Fruit fly (Drosophila melanogaster) whole organism, embryonic: ENCODE results near the gene alpha-Est1.

ENCODE experiments used
- Ada2b ChIP-seq: fragments of 200-800 bp; sonication (Bioruptor generic); IDR thresholded peaks from 2 replicates; pipeline ENCODE4 v1.3.6; 2022; ENCODE audit warnings: missing biosample characterization, missing genetic modification characterization
- Aef1 ChIP-seq: fragments of 200-800 bp; sonication (Bioruptor generic); IDR thresholded peaks from 3 replicates; pipeline ENCODE4 v1.3.6; 2022; ENCODE audit warnings: missing biosample characterization, missing genetic modification characterization
- Atf6 ChIP-seq: fragments of 200-800 bp; sonication (Bioruptor generic); IDR thresholded peaks from 2 replicates; pipeline ENCODE4 v1.3.6; 2022; ENCODE audit warnings: missing biosample characterization, missing genetic modification characterization
- CG10267 ChIP-seq: fragments of 200-800 bp; sonication (Bioruptor generic); optimal IDR thresholded peaks from 2 replicates; lab custom pipeline; 2018; ENCODE audit warnings: missing biosample characterization, mild to moderate bottlenecking, missing genetic modification characterization, moderate library complexity
- CG10565 ChIP-seq: fragments of 200-800 bp; sonication (Bioruptor generic); optimal IDR thresholded peaks from 3 replicates; lab custom pipeline; 2016; ENCODE audit warnings: missing biosample characterization, mild to moderate bottlenecking, missing genetic modification characterization
- CG11398 ChIP-seq: fragments of 200-800 bp; sonication (Bioruptor generic); optimal IDR thresholded peaks from 2 replicates; lab custom pipeline; 2016; ENCODE audit warnings: missing biosample characterization, missing genetic modification characterization
- CG12219 ChIP-seq: fragments of 200-800 bp; sonication (Bioruptor generic); optimal IDR thresholded peaks from 3 replicates; lab custom pipeline; 2018; ENCODE audit warnings: missing biosample characterization, mild to moderate bottlenecking, missing genetic modification characterization
- CG13424 ChIP-seq: fragments of 200-800 bp; sonication (Bioruptor generic); optimal IDR thresholded peaks from 2 replicates; lab custom pipeline; 2019; ENCODE audit warnings: missing biosample characterization, mild to moderate bottlenecking, missing genetic modification characterization, moderate library complexity
- CG14014 ChIP-seq: fragments of 200-800 bp; sonication (Bioruptor generic); IDR thresholded peaks from 2 replicates; pipeline ENCODE4 v1.3.6; 2022; ENCODE audit warnings: missing biosample characterization, missing genetic modification characterization
- CG1602 ChIP-seq: fragments of 200-800 bp; sonication (Bioruptor generic); optimal IDR thresholded peaks from 3 replicates; lab custom pipeline; 2016; ENCODE audit warnings: missing biosample characterization, missing genetic modification characterization
- CG16779 ChIP-seq: fragments of 200-800 bp; sonication (Bioruptor generic); IDR thresholded peaks from 2 replicates; pipeline ENCODE4 v1.3.6; 2022; ENCODE audit warnings: missing biosample characterization, missing genetic modification characterization
- CG2120 ChIP-seq: fragments of 200-800 bp; sonication (Bioruptor generic); optimal IDR thresholded peaks from 3 replicates; lab custom pipeline; 2016; ENCODE audit warnings: missing biosample characterization, missing genetic modification characterization
- CG5245 ChIP-seq: fragments of 200-800 bp; sonication (Bioruptor generic); optimal IDR thresholded peaks from 3 replicates; lab custom pipeline; 2016; ENCODE audit warnings: missing biosample characterization, missing genetic modification characterization
- CG6813 ChIP-seq: fragments of 200-800 bp; sonication (Bioruptor generic); optimal IDR thresholded peaks from 2 replicates; lab custom pipeline; 2017; ENCODE audit warnings: missing biosample characterization, missing genetic modification characterization, mild to moderate bottlenecking, moderate library complexity, missing genetic modification reagents
- CG7271 ChIP-seq: fragments of 200-800 bp; sonication (Bioruptor generic); optimal IDR thresholded peaks from 2 replicates; lab custom pipeline; 2018; ENCODE audit warnings: missing biosample characterization, mild to moderate bottlenecking, missing genetic modification characterization, moderate library complexity
- CG7963 ChIP-seq: fragments of 200-800 bp; sonication (Bioruptor generic); IDR thresholded peaks from 3 replicates; pipeline ENCODE4 v1.3.6; 2022; ENCODE audit warnings: missing biosample characterization, missing genetic modification characterization; ENCODE audit not compliant: partially characterized antibody
- CG8281 ChIP-seq: fragments of 200-800 bp; sonication (Bioruptor generic); optimal IDR thresholded peaks from 2 replicates; lab custom pipeline; 2018; ENCODE audit warnings: missing biosample characterization, mild to moderate bottlenecking, missing genetic modification characterization, moderate library complexity
- CG9215 ChIP-seq: fragments of 200-800 bp; sonication (Bioruptor generic); IDR thresholded peaks from 2 replicates; pipeline ENCODE4 v1.3.6; 2022; ENCODE audit warnings: missing biosample characterization, missing genetic modification characterization
- Dp ChIP-seq: fragments of 200-800 bp; sonication (Bioruptor generic); optimal IDR thresholded peaks from 2 replicates; lab custom pipeline; 2018; ENCODE audit warnings: missing biosample characterization, mild to moderate bottlenecking, missing genetic modification characterization, moderate library complexity
- E2f1 ChIP-seq: fragments of 200-800 bp; sonication (Bioruptor generic); IDR thresholded peaks from 2 replicates; pipeline ENCODE4 v1.3.6; 2022; ENCODE audit warnings: missing biosample characterization, missing genetic modification characterization
- HLH3B ChIP-seq: fragments of 200-800 bp; sonication (Bioruptor generic); IDR thresholded peaks from 2 replicates; pipeline ENCODE4 v1.3.6; 2022; ENCODE audit warnings: missing biosample characterization, missing genetic modification characterization
- Hand ChIP-seq: fragments of 200-800 bp; sonication (Bioruptor generic); optimal IDR thresholded peaks from 2 replicates; lab custom pipeline; 2017; ENCODE audit warnings: mild to moderate bottlenecking, missing biosample characterization, missing genetic modification reagents, missing genetic modification characterization
- Jarid2 ChIP-seq: fragments of 200-800 bp; sonication (Bioruptor generic); optimal IDR thresholded peaks from 3 replicates; lab custom pipeline; 2017; ENCODE audit warnings: mild to moderate bottlenecking, missing biosample characterization, missing genetic modification reagents, missing genetic modification characterization
- Mad ChIP-seq: fragments of 200-800 bp; sonication (Bioruptor generic); optimal IDR thresholded peaks from 2 replicates; lab custom pipeline; 2016; ENCODE audit warnings: missing biosample characterization, missing genetic modification characterization
- Max ChIP-seq: fragments of 200-800 bp; sonication (Bioruptor generic); optimal IDR thresholded peaks from 2 replicates; lab custom pipeline; 2016; ENCODE audit warnings: missing biosample characterization, mild to moderate bottlenecking, missing genetic modification characterization
- Poxn ChIP-seq: fragments of 200-800 bp; sonication (Bioruptor generic); IDR thresholded peaks from 2 replicates; pipeline ENCODE4 v1.3.6; 2022; ENCODE audit warnings: missing biosample characterization, missing genetic modification characterization
- Side ChIP-seq: fragments of 200-800 bp; sonication (Bioruptor generic); optimal IDR thresholded peaks from 2 replicates; lab custom pipeline; 2016; ENCODE audit warnings: missing biosample characterization, missing genetic modification characterization
- Xbp1 ChIP-seq: fragments of 200-800 bp; sonication (Bioruptor generic); optimal IDR thresholded peaks from 3 replicates; lab custom pipeline; 2016; ENCODE audit warnings: missing biosample characterization, mild to moderate bottlenecking, missing genetic modification characterization
- ap ChIP-seq: fragments of 200-800 bp; sonication (Bioruptor generic); IDR thresholded peaks from 2 replicates; pipeline ENCODE4 v1.3.6; 2022; ENCODE audit warnings: missing biosample characterization, missing genetic modification characterization
- bowl ChIP-seq: fragments of 200-800 bp; sonication (Bioruptor generic); IDR thresholded peaks from 2 replicates; pipeline ENCODE4 v1.3.6; 2022; ENCODE audit warnings: missing biosample characterization, missing genetic modification characterization
- br ChIP-seq: fragments of >200 bp; optimal IDR thresholded peaks from 2 replicates; lab custom pipeline; 2017
- cato ChIP-seq: fragments of 200-800 bp; sonication (Bioruptor generic); optimal IDR thresholded peaks from 2 replicates; lab custom pipeline; 2016; ENCODE audit warnings: missing biosample characterization, missing genetic modification characterization, borderline replicate concordance
- chif ChIP-seq, 2 experiments: fragments of 200-800 bp; sonication (Bioruptor generic); optimal IDR thresholded peaks; 3 replicates each; lab custom pipeline; 2016; ENCODE audit warnings: missing biosample characterization in 2 of 2, missing genetic modification characterization in 2 of 2
- corto ChIP-seq: fragments of 200-800 bp; sonication (Bioruptor generic); optimal IDR thresholded peaks from 2 replicates; lab custom pipeline; 2016; ENCODE audit warnings: missing biosample characterization, mild to moderate bottlenecking, missing genetic modification characterization, moderate library complexity
- crp ChIP-seq, 2 experiments: fragments of 200-800 bp; sonication (Bioruptor generic); optimal IDR thresholded peaks; 2 replicates in 1 of 2; 3 replicates in 1 of 2; lab custom pipeline; 2017; ENCODE audit warnings: missing biosample characterization in 2 of 2, missing genetic modification characterization in 2 of 2, mild to moderate bottlenecking in 1 of 2, moderate library complexity in 1 of 2
- danr ChIP-seq: fragments of 200-800 bp; sonication (Bioruptor generic); IDR thresholded peaks from 2 replicates; pipeline ENCODE4 v1.3.6; 2022; ENCODE audit warnings: missing biosample characterization, missing genetic modification characterization
- exex ChIP-seq: fragments of 200-800 bp; sonication (Bioruptor generic); optimal IDR thresholded peaks from 4 replicates; lab custom pipeline; 2018; ENCODE audit warnings: missing biosample characterization, mild to moderate bottlenecking, missing genetic modification characterization, moderate library complexity
- gce ChIP-seq: fragments of 200-800 bp; sonication (Bioruptor generic); IDR thresholded peaks from 3 replicates; pipeline ENCODE4 v1.3.6; 2022; ENCODE audit warnings: missing biosample characterization, missing genetic modification characterization
- gro ChIP-seq: fragments of 200-800 bp; sonication (Bioruptor generic); optimal IDR thresholded peaks from 2 replicates; lab custom pipeline; 2016; ENCODE audit warnings: missing biosample characterization, missing genetic modification characterization
- ham ChIP-seq: fragments of 200-800 bp; sonication (Bioruptor generic); IDR thresholded peaks from 2 replicates; pipeline ENCODE4 v1.3.6; 2022; ENCODE audit warnings: missing biosample characterization, missing genetic modification characterization
- klu ChIP-seq: fragments of 200-800 bp; sonication (Bioruptor generic); IDR thresholded peaks from 2 replicates; pipeline ENCODE4 v1.3.6; 2022; ENCODE audit warnings: missing biosample characterization, missing genetic modification characterization
- mirr ChIP-seq: fragments of 200-800 bp; sonication (Bioruptor generic); optimal IDR thresholded peaks from 3 replicates; lab custom pipeline; 2018; ENCODE audit warnings: missing biosample characterization, mild to moderate bottlenecking, missing genetic modification characterization
- psq ChIP-seq: fragments of 200-800 bp; sonication (Bioruptor generic); optimal IDR thresholded peaks from 2 replicates; lab custom pipeline; 2017; ENCODE audit warnings: missing biosample characterization, missing genetic modification characterization
- sim ChIP-seq: fragments of 200-800 bp; sonication (Bioruptor generic); IDR thresholded peaks from 2 replicates; pipeline ENCODE4 v1.3.6; 2022; ENCODE audit warnings: missing biosample characterization, missing genetic modification characterization
- slbo ChIP-seq: fragments of 200-800 bp; sonication (Bioruptor generic); IDR thresholded peaks from 2 replicates; pipeline ENCODE4 v1.3.6; 2022; ENCODE audit warnings: missing biosample characterization, missing genetic modification characterization
- sna ChIP-seq: fragments of 200-800 bp; sonication (Bioruptor generic); IDR thresholded peaks from 2 replicates; pipeline ENCODE4 v1.3.6; 2022; ENCODE audit warnings: missing biosample characterization, missing genetic modification characterization; ENCODE audit not compliant: partially characterized antibody
- twi ChIP-seq: fragments of 200-800 bp; optimal IDR thresholded peaks from 2 replicates; lab custom pipeline; 2019; ENCODE audit warnings: missing biosample characterization, mild to moderate bottlenecking, missing genetic modification characterization, moderate library complexity
- tx ChIP-seq: fragments of 200-800 bp; sonication (Bioruptor generic); optimal IDR thresholded peaks from 2 replicates; lab custom pipeline; 2016; ENCODE audit warnings: missing biosample characterization, missing genetic modification characterization
- vnd ChIP-seq: fragments of 200-800 bp; sonication (Bioruptor generic); IDR thresholded peaks from 3 replicates; pipeline ENCODE4 v1.3.6; 2022; ENCODE audit warnings: missing biosample characterization, missing genetic modification characterization; ENCODE audit not compliant: partially characterized antibody
- zen ChIP-seq: fragments of 200-800 bp; sonication (Bioruptor generic); optimal IDR thresholded peaks from 3 replicates; lab custom pipeline; 2018; ENCODE audit warnings: missing biosample characterization, mild to moderate bottlenecking, missing genetic modification characterization, moderate library complexity

Gene alpha-Est1

DNA sequence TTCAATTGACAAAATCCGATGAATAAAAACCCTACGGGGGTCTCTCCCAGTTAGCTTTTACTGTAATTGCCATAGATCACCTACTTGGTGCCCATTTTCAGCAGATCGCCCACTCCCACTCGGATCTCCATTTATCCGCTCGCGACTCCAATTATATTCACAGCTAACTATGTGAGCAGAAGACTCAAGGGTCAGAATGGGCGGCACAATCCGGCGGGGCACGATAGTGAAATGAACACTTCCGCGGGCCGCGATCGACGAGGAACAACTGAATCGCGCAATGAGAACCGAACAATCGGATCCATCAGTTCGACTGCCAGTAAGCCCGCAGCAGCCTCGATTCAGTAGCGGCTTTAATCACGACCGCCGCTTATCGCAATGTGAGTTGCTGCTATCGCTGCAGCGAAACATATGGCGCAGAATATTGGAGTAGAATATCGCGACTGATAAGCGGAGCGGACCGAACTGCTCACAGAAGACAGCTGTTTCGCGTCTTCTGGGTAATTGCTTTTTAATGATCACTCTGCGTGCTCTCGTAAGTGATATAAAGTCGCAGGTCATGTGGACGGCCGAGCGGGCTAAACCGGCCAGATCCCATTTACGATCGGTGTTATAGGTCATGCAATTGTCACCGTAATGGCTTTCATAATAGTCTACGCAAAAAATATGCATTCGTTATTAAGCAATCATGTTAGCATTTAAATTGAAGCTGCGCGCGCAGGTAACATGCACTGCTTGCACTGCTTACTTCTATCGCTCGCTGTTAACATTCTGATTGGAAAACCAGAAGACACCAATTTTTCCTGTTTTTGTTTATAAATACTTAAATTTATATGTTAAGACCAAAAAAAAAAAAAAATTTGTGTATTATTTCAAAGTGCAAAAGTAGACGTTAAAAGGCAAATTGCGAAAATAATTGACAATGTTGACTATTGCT lies at the start of gene alpha-Est1:
Gene alpha-Est1, minus strand, starts transcription at position 317 of the 937 bp plus-strand sequence.
- TF ChIP-seq sim (GFP tag; lab: Robert Waterston, UW) (no peak), exex (tag; lab: Kevin White, UChicago) (peak; percentile 51), CG5245 (GFP tag; lab: Kevin White, UChicago) (no peak), Hand (GFP tag; lab: Kevin White, UChicago) (no peak), HLH3B (GFP tag; lab: Robert Waterston, UW) (no peak), vnd (GFP tag; lab: Robert Waterston, UW) (no peak), twi (tag; lab: Kevin White, UChicago) (no peak), corto (GFP tag; lab: Kevin White, UChicago) (no peak), psq (GFP tag; lab: Kevin White, UChicago) (no peak), E2f1 (GFP tag; lab: Robert Waterston, UW) (no peak), slbo (GFP tag; lab: Robert Waterston, UW) (0 out of 2 replicates have a peak, but pooled peaks have one; percentile 10), ham (GFP tag; lab: Robert Waterston, UW) (no peak), crp (GFP tag; optimal IDR thresholded peaks at IDR 0.05; lab: Kevin White, UChicago) (peak in 1 of 2 experiments; percentile 24), mirr (GFP tag; lab: Kevin White, UChicago) (peak; percentile 70), Jarid2 (peak; percentile 50), Aef1 (GFP tag; lab: Robert Waterston, UW) (no peak), CG14014 (GFP tag; lab: Robert Waterston, UW) (no peak), CG7271 (tag; lab: Kevin White, UChicago) (no peak), tx (no peak), CG16779 (GFP tag; lab: Robert Waterston, UW) (no peak), Max (GFP tag; lab: Kevin White, UChicago) (no peak), bowl (no peak), Ada2b (GFP tag; lab: Robert Waterston, UW) (no peak), CG8281 (tag; lab: Kevin White, UChicago) (no peak), Mad (GFP tag; lab: Kevin White, UChicago) (no peak), zen (tag; lab: Kevin White, UChicago) (peak; percentile 94), CG12219 (GFP tag; lab: Kevin White, UChicago) (no peak), danr (GFP tag; lab: Robert Waterston, UW) (no peak), Dp (peak; percentile 45), klu (no peak), CG10565 (GFP tag; lab: Kevin White, UChicago) (no peak), br (lab: Kevin White, UChicago) (no peak), CG6813 (GFP tag; lab: Kevin White, UChicago) (no peak), chif (GFP tag; optimal IDR thresholded peaks at IDR 0.05; lab: Kevin White, UChicago) (no peak), Xbp1 (no peak), Side (GFP tag; lab: Kevin White, UChicago) (no peak), CG7963 (no peak), gce (GFP tag; lab: Robert Waterston, UW) (no peak), CG9215 (GFP tag; lab: Robert Waterston, UW) (no peak), sna (GFP tag; lab: Robert Waterston, UW) (no peak), ap (GFP tag; lab: Robert Waterston, UW) (no peak), CG13424 (no peak), CG11398 (GFP tag; lab: Kevin White, UChicago) (no peak), Atf6 (GFP tag; lab: Robert Waterston, UW) (0 out of 2 replicates have a peak, but pooled peaks have one; percentile 25), gro (no peak), Poxn (GFP tag; lab: Robert Waterston, UW) (no peak), cato (no peak), CG1602 (GFP tag; lab: Kevin White, UChicago) (no peak), CG10267 (tag; lab: Kevin White, UChicago) (no peak), CG2120 (GFP tag; lab: Kevin White, UChicago) (no peak)
